Fruit fly (Drosophila melanogaster) whole organism, embryonic: ENCODE data around the gene Elal.
A peak's percentile ranks its signal among the peaks of the same experiment; 100 is the strongest.

Source experiments
- Ada2b ChIP-seq: fragments of 200-800 bp; sonication (Bioruptor generic); IDR thresholded peaks from 2 replicates; pipeline ENCODE4 v1.3.6; 2022; ENCODE audit warnings: missing biosample characterization, missing genetic modification characterization
- Aef1 ChIP-seq: fragments of 200-800 bp; sonication (Bioruptor generic); IDR thresholded peaks from 3 replicates; pipeline ENCODE4 v1.3.6; 2022; ENCODE audit warnings: missing biosample characterization, missing genetic modification characterization
- Bdp1 ChIP-seq: fragments of 200-800 bp; sonication (Bioruptor generic); optimal IDR thresholded peaks from 3 replicates; lab custom pipeline; 2016; ENCODE audit warnings: missing biosample characterization, missing genetic modification characterization
- Blimp-1 ChIP-seq: fragments of 200-800 bp; sonication (Bioruptor generic); optimal IDR thresholded peaks from 3 replicates; lab custom pipeline; 2018; ENCODE audit warnings: missing biosample characterization, missing genetic modification characterization, mild to moderate bottlenecking, moderate library complexity, missing genetic modification reagents
- Bteb2 ChIP-seq: fragments of 200-800 bp; sonication (Bioruptor generic); optimal IDR thresholded peaks from 2 replicates; lab custom pipeline; 2016; ENCODE audit warnings: missing biosample characterization, missing genetic modification characterization
- CG11085 ChIP-seq: fragments of 200-800 bp; sonication (Bioruptor generic); IDR thresholded peaks from 2 replicates; pipeline ENCODE4 v1.3.6; 2022; ENCODE audit warnings: missing biosample characterization, missing genetic modification characterization
- CG11504 ChIP-seq: fragments of 200-800 bp; sonication (Bioruptor generic); optimal IDR thresholded peaks from 3 replicates; lab custom pipeline; 2019; ENCODE audit warnings: missing biosample characterization, mild to moderate bottlenecking, missing genetic modification characterization, moderate library complexity
- CG13296 ChIP-seq: fragments of 200-800 bp; sonication (Bioruptor generic); optimal IDR thresholded peaks from 3 replicates; lab custom pipeline; 2018; ENCODE audit warnings: missing biosample characterization, mild to moderate bottlenecking, missing genetic modification characterization
- CG13424 ChIP-seq: fragments of 200-800 bp; sonication (Bioruptor generic); optimal IDR thresholded peaks from 2 replicates; lab custom pipeline; 2019; ENCODE audit warnings: missing biosample characterization, mild to moderate bottlenecking, missing genetic modification characterization, moderate library complexity
- CG1647 ChIP-seq: fragments of 200-800 bp; sonication (Bioruptor generic); optimal IDR thresholded peaks from 3 replicates; lab custom pipeline; 2016; ENCODE audit warnings: missing biosample characterization, missing genetic modification characterization
- CG17328 ChIP-seq: fragments of 200-800 bp; sonication (Bioruptor generic); IDR thresholded peaks from 2 replicates; pipeline ENCODE4 v1.3.6; 2022; ENCODE audit warnings: missing biosample characterization, missing genetic modification characterization
- CG2202 ChIP-seq: fragments of 200-800 bp; sonication (Bioruptor generic); optimal IDR thresholded peaks from 2 replicates; lab custom pipeline; 2018; ENCODE audit warnings: missing biosample characterization, mild to moderate bottlenecking, missing genetic modification characterization
- CG30403 ChIP-seq: fragments of 200-800 bp; sonication (Bioruptor generic); optimal IDR thresholded peaks from 3 replicates; lab custom pipeline; 2016; ENCODE audit warnings: missing biosample characterization, missing genetic modification characterization
- CG3407 ChIP-seq: fragments of 200-800 bp; sonication (Bioruptor generic); optimal IDR thresholded peaks from 2 replicates; lab custom pipeline; 2018; ENCODE audit warnings: missing biosample characterization, mild to moderate bottlenecking, missing genetic modification characterization
- CG43689 ChIP-seq: fragments of 200-800 bp; sonication (Bioruptor generic); IDR thresholded peaks from 2 replicates; pipeline ENCODE4 v1.3.6; 2022; ENCODE audit warnings: missing biosample characterization, missing genetic modification characterization
- CG4617 ChIP-seq: fragments of 200-800 bp; sonication (Bioruptor generic); optimal IDR thresholded peaks from 3 replicates; lab custom pipeline; 2016; ENCODE audit warnings: missing biosample characterization, missing genetic modification characterization, borderline replicate concordance
- CG4854 ChIP-seq: fragments of 200-800 bp; sonication (Bioruptor generic); optimal IDR thresholded peaks from 2 replicates; lab custom pipeline; 2016; ENCODE audit warnings: missing biosample characterization, missing genetic modification characterization, inconsistent platforms
- CG6272 ChIP-seq: fragments of 200-800 bp; sonication (Bioruptor generic); IDR thresholded peaks from 2 replicates; pipeline ENCODE4 v1.3.6; 2022; ENCODE audit warnings: missing biosample characterization, missing genetic modification characterization
- CG6683 ChIP-seq: fragments of 200-800 bp; sonication (Bioruptor generic); optimal IDR thresholded peaks from 2 replicates; lab custom pipeline; 2017; ENCODE audit warnings: missing biosample characterization, mild to moderate bottlenecking, missing genetic modification characterization, missing genetic modification reagents
- CG6689 ChIP-seq: fragments of 200-800 bp; sonication (Bioruptor generic); IDR thresholded peaks from 2 replicates; pipeline ENCODE4 v1.3.6; 2022; ENCODE audit warnings: missing biosample characterization, missing genetic modification characterization
- CG8944 ChIP-seq: fragments of 200-800 bp; sonication (Bioruptor generic); optimal IDR thresholded peaks from 3 replicates; lab custom pipeline; 2016; ENCODE audit warnings: missing biosample characterization, missing genetic modification characterization
- CHES-1-like ChIP-seq: fragments of 200-800 bp; sonication (Bioruptor generic); optimal IDR thresholded peaks from 2 replicates; lab custom pipeline; 2016; ENCODE audit warnings: missing biosample characterization, missing genetic modification characterization
- Camta ChIP-seq: fragments of 200-800 bp; sonication (Bioruptor generic); optimal IDR thresholded peaks from 2 replicates; lab custom pipeline; 2016; ENCODE audit warnings: missing biosample characterization, missing genetic modification characterization
- Dbx ChIP-seq: fragments of 200-800 bp; sonication (Bioruptor generic); IDR thresholded peaks from 3 replicates; pipeline ENCODE4 v1.3.6; 2022; ENCODE audit warnings: missing biosample characterization, missing genetic modification characterization
- Deaf1 ChIP-seq: fragments of 200-800 bp; optimal IDR thresholded peaks from 3 replicates; lab custom pipeline; 2019; ENCODE audit warnings: missing biosample characterization, mild to moderate bottlenecking, missing genetic modification characterization, moderate library complexity
- Dp ChIP-seq: fragments of 200-800 bp; sonication (Bioruptor generic); optimal IDR thresholded peaks from 2 replicates; lab custom pipeline; 2018; ENCODE audit warnings: missing biosample characterization, mild to moderate bottlenecking, missing genetic modification characterization, moderate library complexity
- Ets97D ChIP-seq: fragments of 200-800 bp; sonication (Bioruptor generic); optimal IDR thresholded peaks from 3 replicates; lab custom pipeline; 2016; ENCODE audit warnings: missing biosample characterization, missing genetic modification characterization
- Hand ChIP-seq: fragments of 200-800 bp; sonication (Bioruptor generic); optimal IDR thresholded peaks from 2 replicates; lab custom pipeline; 2017; ENCODE audit warnings: mild to moderate bottlenecking, missing biosample characterization, missing genetic modification reagents, missing genetic modification characterization
- HmgD ChIP-seq: fragments of 200-800 bp; sonication (Bioruptor generic); optimal IDR thresholded peaks from 3 replicates; lab custom pipeline; 2016; ENCODE audit warnings: missing biosample characterization, missing genetic modification characterization
- MESR4 ChIP-seq: fragments of 200-800 bp; sonication (Bioruptor generic); optimal IDR thresholded peaks from 2 replicates; lab custom pipeline; 2018; ENCODE audit warnings: missing biosample characterization, mild to moderate bottlenecking, missing genetic modification characterization, moderate library complexity
- Mad ChIP-seq: fragments of 200-800 bp; sonication (Bioruptor generic); optimal IDR thresholded peaks from 2 replicates; lab custom pipeline; 2016; ENCODE audit warnings: missing biosample characterization, missing genetic modification characterization
- Meics ChIP-seq: fragments of 200-800 bp; sonication (Bioruptor generic); optimal IDR thresholded peaks from 2 replicates; lab custom pipeline; 2017; ENCODE audit warnings: missing biosample characterization, mild to moderate bottlenecking, missing genetic modification characterization
- NK7.1 ChIP-seq: fragments of 200-800 bp; sonication (Bioruptor generic); optimal IDR thresholded peaks from 3 replicates; lab custom pipeline; 2016; ENCODE audit warnings: missing biosample characterization, missing genetic modification characterization
- Taf1 ChIP-seq: fragments of 200-800 bp; sonication (Bioruptor generic); IDR thresholded peaks from 2 replicates; pipeline ENCODE4 v1.3.6; 2022; ENCODE audit warnings: missing biosample characterization, missing genetic modification characterization
- crc ChIP-seq: fragments of 200-800 bp; sonication (Bioruptor generic); optimal IDR thresholded peaks from 2 replicates; lab custom pipeline; 2016; ENCODE audit warnings: missing biosample characterization, missing genetic modification characterization
- dmrt11E ChIP-seq: fragments of 200-800 bp; sonication (Bioruptor generic); optimal IDR thresholded peaks from 3 replicates; lab custom pipeline; 2018; ENCODE audit warnings: missing biosample characterization, mild to moderate bottlenecking, missing genetic modification characterization, moderate library complexity
- eve ChIP-seq, 2 experiments: fragments of >200 bp; optimal IDR thresholded peaks; 2 replicates each; lab custom pipeline; 2017; ENCODE audit warnings: missing biosample characterization in 2 of 2, missing genetic modification characterization in 2 of 2
- eyg ChIP-seq: fragments of 200-800 bp; sonication (Bioruptor generic); optimal IDR thresholded peaks from 3 replicates; lab custom pipeline; 2016; ENCODE audit warnings: missing biosample characterization, missing genetic modification characterization
- fd64A ChIP-seq: fragments of 200-800 bp; sonication (Bioruptor generic); optimal IDR thresholded peaks from 3 replicates; lab custom pipeline; 2018; ENCODE audit warnings: missing biosample characterization, mild to moderate bottlenecking, missing genetic modification characterization
- gcm ChIP-seq: fragments of 200-800 bp; sonication (Bioruptor generic); optimal IDR thresholded peaks from 2 replicates; lab custom pipeline; 2019; ENCODE audit warnings: missing biosample characterization, mild to moderate bottlenecking, missing genetic modification characterization, moderate library complexity
- grau ChIP-seq: fragments of 200-800 bp; optimal IDR thresholded peaks from 3 replicates; lab custom pipeline; 2019; ENCODE audit warnings: missing biosample characterization, mild to moderate bottlenecking, missing genetic modification characterization, moderate library complexity
- hth ChIP-seq: fragments of >200 bp; optimal IDR thresholded peaks from 2 replicates; lab custom pipeline; 2017; ENCODE audit warnings: inconsistent platforms
- lbe ChIP-seq: fragments of 200-800 bp; sonication (Bioruptor generic); optimal IDR thresholded peaks from 2 replicates; lab custom pipeline; 2016; ENCODE audit warnings: missing biosample characterization, mild to moderate bottlenecking, missing genetic modification characterization
- luna ChIP-seq: fragments of 200-800 bp; sonication (Bioruptor generic); optimal IDR thresholded peaks from 2 replicates; lab custom pipeline; 2016; ENCODE audit warnings: missing biosample characterization, missing genetic modification characterization
- nau ChIP-seq: fragments of 200-800 bp; sonication (Bioruptor generic); optimal IDR thresholded peaks from 3 replicates; lab custom pipeline; 2017; ENCODE audit warnings: missing biosample characterization, mild to moderate bottlenecking, missing genetic modification characterization, missing genetic modification reagents
- peb ChIP-seq: fragments of 200-800 bp; sonication (Bioruptor generic); IDR thresholded peaks from 2 replicates; pipeline ENCODE4 v1.3.6; 2022; ENCODE audit warnings: missing biosample characterization, missing genetic modification characterization
- schlank ChIP-seq: fragments of 200-800 bp; sonication (Bioruptor generic); optimal IDR thresholded peaks from 2 replicates; lab custom pipeline; 2018; ENCODE audit warnings: missing biosample characterization, mild to moderate bottlenecking, missing genetic modification characterization
- sd ChIP-seq: fragments of 200-800 bp; sonication (Bioruptor generic); optimal IDR thresholded peaks from 3 replicates; lab custom pipeline; 2018; ENCODE audit warnings: missing biosample characterization, mild to moderate bottlenecking, missing genetic modification characterization, moderate library complexity
- unpg ChIP-seq: fragments of 200-800 bp; sonication (Bioruptor generic); optimal IDR thresholded peaks from 3 replicates; lab custom pipeline; 2018; ENCODE audit warnings: missing biosample characterization, mild to moderate bottlenecking, missing genetic modification characterization, moderate library complexity
- vfl ChIP-seq: fragments of 200-800 bp; sonication (Bioruptor generic); optimal IDR thresholded peaks from 2 replicates; lab custom pipeline; 2016; ENCODE audit warnings: missing biosample characterization, missing genetic modification characterization

Elal gene

dm6 chr3R:24828234-24828633 lies 36.9 kb upstream of the Elal start, which contains the start of gene RabX4 (continued):
- TF ChIP-seq sd (tag; lab: Kevin White, UChicago) (no peak), NK7.1 (GFP tag; lab: Kevin White, UChicago) (no peak), Bteb2 (no peak), MESR4 (GFP tag; lab: Kevin White, UChicago) (peak; percentile 1), CG2202 (tag; lab: Kevin White, UChicago) (no peak), CG13424 (tag; lab: Kevin White, UChicago) (no peak), CG4617 (GFP tag; lab: Kevin White, UChicago) (no peak), Aef1 (GFP tag; lab: Robert Waterston, UW) (no peak), CG17328 (no peak), CG6272 (GFP tag; lab: Robert Waterston, UW) (no peak), CG30403 (GFP tag; lab: Kevin White, UChicago) (no peak), CG1647 (GFP tag; lab: Kevin White, UChicago) (no peak), CG11085 (GFP tag; lab: Robert Waterston, UW) (no peak), CG13296 (GFP tag; lab: Kevin White, UChicago) (no peak), lbe (GFP tag; lab: Kevin White, UChicago) (no peak), eyg (GFP tag; lab: Kevin White, UChicago) (no peak)

dm6 chr3R:24829887-24830351 lies 35.2 kb upstream of the Elal start, which contains the start of the genes Kaz and CG43273:
TSS of gene Kaz (minus strand) at chr3R:24829959.
TSS of gene CG43273 (plus strand) at chr3R:24830301.
- TF ChIP-seq Dbx (GFP tag; lab: Robert Waterston, UW): no peak
- no peak for TF ChIP-seq Ada2b (GFP tag; lab: Robert Waterston, UW)
- TF ChIP-seq CG13424 (tag; lab: Kevin White, UChicago): peak; percentile 77
- no peak for TF ChIP-seq vfl (GFP tag; lab: Kevin White, UChicago)
- TF ChIP-seq schlank (tag; lab: Kevin White, UChicago): no peak
- no peak for TF ChIP-seq CG6683 (GFP tag; lab: Kevin White, UChicago)
- TF ChIP-seq CG4854 (GFP tag; lab: Kevin White, UChicago): no peak
- no peak for TF ChIP-seq Blimp-1 (GFP tag; lab: Kevin White, UChicago)
- peak; percentile 58 for TF ChIP-seq Meics (GFP tag; lab: Kevin White, UChicago)
- no peak for TF ChIP-seq eve (GFP tag; optimal IDR thresholded peaks at IDR 0.05; lab: Kevin White, UChicago)
- no peak for TF ChIP-seq NK7.1 (GFP tag; lab: Kevin White, UChicago)
- no peak for TF ChIP-seq CG43689 (GFP tag; lab: Robert Waterston, UW)
- no peak for TF ChIP-seq CG3407 (GFP tag; lab: Kevin White, UChicago)
- no peak for TF ChIP-seq Deaf1
- no peak for TF ChIP-seq CHES-1-like (GFP tag; lab: Kevin White, UChicago)
- no peak for TF ChIP-seq Ets97D (GFP tag; lab: Kevin White, UChicago)
- peak; percentile 32 for TF ChIP-seq lbe (GFP tag; lab: Kevin White, UChicago)
- TF ChIP-seq dmrt11E (tag; lab: Kevin White, UChicago): peak; percentile 40
- TF ChIP-seq luna (GFP tag; lab: Kevin White, UChicago): no peak
- no peak for TF ChIP-seq grau
- TF ChIP-seq CG6689 (GFP tag; lab: Robert Waterston, UW): no peak
- no peak for TF ChIP-seq hth
- TF ChIP-seq Camta (GFP tag; lab: Kevin White, UChicago): no peak
- TF ChIP-seq Taf1 (GFP tag; lab: Robert Waterston, UW): no peak
- TF ChIP-seq CG11504 (tag; lab: Kevin White, UChicago): no peak
- TF ChIP-seq gcm (GFP tag; lab: Kevin White, UChicago): no peak
- no peak for TF ChIP-seq fd64A (GFP tag; lab: Kevin White, UChicago)
- TF ChIP-seq unpg (GFP tag; lab: Kevin White, UChicago): no peak
- TF ChIP-seq nau (GFP tag; lab: Kevin White, UChicago): no peak
- TF ChIP-seq Dp (GFP tag; lab: Kevin White, UChicago): peak; percentile 1
- TF ChIP-seq CG8944 (GFP tag; lab: Kevin White, UChicago): no peak
- peak; percentile 36 for TF ChIP-seq Mad
- no peak for TF ChIP-seq crc
- TF ChIP-seq Hand (GFP tag; lab: Kevin White, UChicago): no peak
- no peak for TF ChIP-seq Bdp1 (GFP tag; lab: Kevin White, UChicago)
- TF ChIP-seq peb: peak; percentile 37; the same call in 1 of the 2 replicates
- TF ChIP-seq HmgD (GFP tag; lab: Kevin White, UChicago): no peak
